Worm (Caenorhabditis elegans): ENCODE results near the gene nlp-48.

ce11 chrIII:9406600-9406999, 5.7 kb upstream of the nlp-48 start, which contains the start of gene T26G10.1:
- TF ChIP-seq pqm-1 (tag; optimal IDR thresholded peaks at IDR 0.05): no peak
- TF ChIP-seq nhr-25 (tag; optimal IDR thresholded peaks at IDR 0.05; ENCODE audit: borderline replicate concordance, insufficient read depth): no peak
- no peak for TF ChIP-seq unc-62 (GFP tag; optimal IDR thresholded peaks at IDR 0.05 in 1 of 2)
- no peak for TF ChIP-seq unc-62 (tag; optimal IDR thresholded peaks at IDR 0.05)
- no peak for TF ChIP-seq ztf-7 (tag; optimal IDR thresholded peaks at IDR 0.05)

Data from whole organism, L4 larva.